Fruit fly (Drosophila melanogaster): ENCODE results near the gene TotF.

TotF gene

DNA sequence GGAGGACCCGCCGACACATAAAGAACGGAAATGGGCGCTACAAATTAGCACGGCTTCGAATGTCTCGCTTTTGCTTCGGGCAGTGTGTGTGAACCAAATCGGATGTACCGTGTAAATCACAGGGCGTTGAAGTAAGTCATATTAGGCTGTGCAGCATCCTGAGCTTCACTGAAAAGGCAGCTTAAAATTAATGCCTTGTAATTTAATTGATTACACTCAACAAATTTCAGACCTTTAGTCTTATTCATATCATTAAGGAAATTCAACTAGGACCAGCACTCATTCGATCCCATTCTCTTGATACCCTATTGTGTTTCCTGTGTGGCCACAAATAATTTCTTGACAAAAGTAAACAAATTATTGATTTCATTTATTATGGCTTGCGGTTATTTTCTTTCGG, 42.2 kb downstream of the TotF start (continued):
- no peak for TF ChIP-seq fu2 (GFP tag; optimal IDR thresholded peaks at IDR 0.05)
- TF ChIP-seq CG42726 (GFP tag; IDR thresholded peaks at IDR 0.05; ENCODE audit: partially characterized antibody) = no peak
- TF ChIP-seq Fer1 (GFP tag; optimal IDR thresholded peaks at IDR 0.05) = no peak
- TF ChIP-seq MTF-1 (GFP tag; optimal IDR thresholded peaks at IDR 0.05; ENCODE audit: borderline replicate concordance) = peak; percentile 13
- TF ChIP-seq tup (GFP tag; optimal IDR thresholded peaks at IDR 0.05) = peak; percentile 32
- TF ChIP-seq CG31441 (GFP tag; IDR thresholded peaks at IDR 0.05) = peak; percentile 69
- peak; percentile 22 for TF ChIP-seq shn (GFP tag; optimal IDR thresholded peaks at IDR 0.05)
- TF ChIP-seq vvl (GFP tag; IDR thresholded peaks at IDR 0.05) = peak; percentile 86
- peak; percentile 76 for TF ChIP-seq tin (GFP tag; optimal IDR thresholded peaks at IDR 0.05)
- TF ChIP-seq exex (tag; optimal IDR thresholded peaks at IDR 0.05) = no peak
- peak; percentile 66 for TF ChIP-seq wor (GFP tag; IDR thresholded peaks at IDR 0.05)
- TF ChIP-seq twi (tag; optimal IDR thresholded peaks at IDR 0.05) = no peak
- peak; percentile 69 for TF ChIP-seq stc (GFP tag; IDR thresholded peaks at IDR 0.05)
- TF ChIP-seq pnt (GFP tag; optimal IDR thresholded peaks at IDR 0.05) = peak; percentile 77
- peak; percentile 33 for TF ChIP-seq CG15514 (GFP tag; optimal IDR thresholded peaks at IDR 0.05)
- no peak for TF ChIP-seq sqz (GFP tag; optimal IDR thresholded peaks at IDR 0.05)
- peak; percentile 87 for TF ChIP-seq dysf (GFP tag; IDR thresholded peaks at IDR 0.05)
- no peak for TF ChIP-seq run (tag; optimal IDR thresholded peaks at IDR 0.05)
- TF ChIP-seq CG8089 (GFP tag; optimal IDR thresholded peaks at IDR 0.05) = peak; percentile 37
- TF ChIP-seq salm (tag; optimal IDR thresholded peaks at IDR 0.05) = no peak
- peak; percentile 83 for TF ChIP-seq ci (GFP tag; IDR thresholded peaks at IDR 0.05)
- TF ChIP-seq pita (GFP tag; optimal IDR thresholded peaks at IDR 0.05) = no peak
- peak; percentile 23 for TF ChIP-seq caup (GFP tag; optimal IDR thresholded peaks at IDR 0.05; ENCODE audit: severe bottlenecking)
- peak; percentile 33 for TF ChIP-seq NC2β (GFP tag; optimal IDR thresholded peaks at IDR 0.05)
- TF ChIP-seq fd96Cb (tag; optimal IDR thresholded peaks at IDR 0.05) = peak; percentile 72
- peak; percentile 4 for TF ChIP-seq oc (tag; optimal IDR thresholded peaks at IDR 0.05)
- peak; percentile 83 for TF ChIP-seq CG14667 (GFP tag; IDR thresholded peaks at IDR 0.05)
- peak; percentile 69 for TF ChIP-seq CG1233 (GFP tag; optimal IDR thresholded peaks at IDR 0.05)
- peak; percentile 84 for TF ChIP-seq Antp (GFP tag; optimal IDR thresholded peaks at IDR 0.05)
- no peak for TF ChIP-seq inv (GFP tag; IDR thresholded peaks at IDR 0.05; ENCODE audit: partially characterized antibody)
- peak; percentile 82 for TF ChIP-seq CG4424 (GFP tag; optimal IDR thresholded peaks at IDR 0.05)
- peak; percentile 69 for TF ChIP-seq CG16863 (GFP tag; optimal IDR thresholded peaks at IDR 0.05)
- peak; percentile 13 for TF ChIP-seq CG15011 (GFP tag; optimal IDR thresholded peaks at IDR 0.05)
- TF ChIP-seq Sox100B (GFP tag; optimal IDR thresholded peaks at IDR 0.05) = peak; percentile 41
- 0 out of 2 replicates have a peak, but pooled peaks have one; percentile 47 for TF ChIP-seq rib (GFP tag; IDR thresholded peaks at IDR 0.05)
- TF ChIP-seq CG6854 (GFP tag; optimal IDR thresholded peaks at IDR 0.05) = no peak
- no peak for TF ChIP-seq trh (GFP tag; optimal IDR thresholded peaks at IDR 0.05)
- no peak for TF ChIP-seq CG6765 (GFP tag; optimal IDR thresholded peaks at IDR 0.05)
- peak; percentile 56 for TF ChIP-seq CG7786 (GFP tag; optimal IDR thresholded peaks at IDR 0.05)
- TF ChIP-seq CG30431 (GFP tag; optimal IDR thresholded peaks at IDR 0.05) = peak; percentile 61
- TF ChIP-seq wek (GFP tag; optimal IDR thresholded peaks at IDR 0.05) = no peak
- no peak for TF ChIP-seq odd (GFP tag; optimal IDR thresholded peaks at IDR 0.05)
- TF ChIP-seq NK7.1 (GFP tag; optimal IDR thresholded peaks at IDR 0.05) = peak; percentile 13
- TF ChIP-seq org-1 (GFP tag; optimal IDR thresholded peaks at IDR 0.05) = peak; percentile 31
- TF ChIP-seq CG12236 (GFP tag; optimal IDR thresholded peaks at IDR 0.05) = peak; percentile 19
- TF ChIP-seq vfl (GFP tag; optimal IDR thresholded peaks at IDR 0.05) = no peak
- peak; percentile 51 for TF ChIP-seq NfI (GFP tag; optimal IDR thresholded peaks at IDR 0.05)
- peak in 1 of 2 experiments; percentile 41 for TF ChIP-seq eve (GFP tag; optimal IDR thresholded peaks at IDR 0.05)
- TF ChIP-seq CG9876 (GFP tag; optimal IDR thresholded peaks at IDR 0.05) = no peak
- peak; percentile 7 for TF ChIP-seq emc (GFP tag; optimal IDR thresholded peaks at IDR 0.05)
- TF ChIP-seq mld (GFP tag; IDR thresholded peaks at IDR 0.05; ENCODE audit: partially characterized antibody) = no peak

Data from whole organism, embryonic.